Fruit fly (Drosophila melanogaster) whole organism, embryonic: ENCODE measurements around the gene Rrp5.

Experiments
- Asciz ChIP-seq: fragments of 200-800 bp; sonication (Bioruptor generic); optimal IDR thresholded peaks from 2 replicates; lab custom pipeline; 2017; ENCODE audit warnings: missing biosample characterization, mild to moderate bottlenecking, missing genetic modification characterization, missing genetic modification reagents
- Awh ChIP-seq: fragments of 200-800 bp; sonication (Bioruptor generic); IDR thresholded peaks from 2 replicates; pipeline ENCODE4, ENCODE4 v1.3.6; 2022; ENCODE audit warnings: missing biosample characterization, missing genetic modification characterization
- Bdp1 ChIP-seq: fragments of 200-800 bp; sonication (Bioruptor generic); optimal IDR thresholded peaks from 3 replicates; lab custom pipeline; 2016; ENCODE audit warnings: missing biosample characterization, missing genetic modification characterization
- CG1024 ChIP-seq: fragments of 200-800 bp; sonication (Bioruptor generic); IDR thresholded peaks from 2 replicates; pipeline ENCODE4 v1.3.6; 2022; ENCODE audit warnings: missing biosample characterization, missing genetic modification characterization
- CG10431 ChIP-seq: fragments of 200-800 bp; sonication (Bioruptor generic); optimal IDR thresholded peaks from 3 replicates; lab custom pipeline; 2018; ENCODE audit warnings: missing biosample characterization, mild to moderate bottlenecking, missing genetic modification characterization
- CG11093 ChIP-seq: fragments of 200-800 bp; sonication (Bioruptor generic); IDR thresholded peaks from 3 replicates; pipeline ENCODE4 v1.3.6; 2022; ENCODE audit warnings: missing biosample characterization, missing genetic modification characterization
- CG11695 ChIP-seq: fragments of 200-800 bp; sonication (Bioruptor generic); IDR thresholded peaks from 3 replicates; pipeline ENCODE4 v1.3.6; 2022; ENCODE audit warnings: missing biosample characterization, missing genetic modification characterization
- CG11696 ChIP-seq: fragments of 200-800 bp; sonication (Bioruptor generic); IDR thresholded peaks from 2 replicates; pipeline ENCODE4 v1.3.6; 2022; ENCODE audit warnings: missing biosample characterization, missing genetic modification characterization
- CG12236 ChIP-seq: fragments of 200-800 bp; sonication (Bioruptor generic); optimal IDR thresholded peaks from 2 replicates; lab custom pipeline; 2016; ENCODE audit warnings: missing biosample characterization, missing genetic modification characterization
- CG12391 ChIP-seq: fragments of 200-800 bp; sonication (Bioruptor generic); optimal IDR thresholded peaks from 3 replicates; lab custom pipeline; 2018; ENCODE audit warnings: missing biosample characterization, mild to moderate bottlenecking, missing genetic modification characterization, moderate library complexity
- CG12769 ChIP-seq: fragments of 200-800 bp; sonication (Bioruptor generic); optimal IDR thresholded peaks from 2 replicates; lab custom pipeline; 2019; ENCODE audit warnings: missing biosample characterization, mild to moderate bottlenecking, missing genetic modification characterization, moderate library complexity
- CG13123 ChIP-seq: fragments of 200-800 bp; sonication (Bioruptor generic); optimal IDR thresholded peaks from 2 replicates; lab custom pipeline; 2016; ENCODE audit warnings: missing biosample characterization, missing genetic modification characterization
- CG13287 ChIP-seq: fragments of 200-800 bp; sonication (Bioruptor generic); IDR thresholded peaks from 2 replicates; pipeline ENCODE4 v1.3.6; 2022; ENCODE audit warnings: missing biosample characterization, missing genetic modification characterization; ENCODE audit not compliant: partially characterized antibody
- CG13624 ChIP-seq: fragments of 200-800 bp; sonication (Bioruptor generic); optimal IDR thresholded peaks from 2 replicates; lab custom pipeline; 2016; ENCODE audit warnings: missing biosample characterization, missing genetic modification characterization
- CG1603 ChIP-seq: fragments of 200-800 bp; sonication (Bioruptor generic); optimal IDR thresholded peaks from 2 replicates; lab custom pipeline; 2019; ENCODE audit warnings: missing biosample characterization, mild to moderate bottlenecking, missing genetic modification characterization, moderate library complexity
- CG16815 ChIP-seq: fragments of 200-800 bp; sonication (Bioruptor generic); optimal IDR thresholded peaks from 3 replicates; lab custom pipeline; 2017; ENCODE audit warnings: missing biosample characterization, mild to moderate bottlenecking, missing genetic modification characterization
- CG2116 ChIP-seq: fragments of 200-800 bp; sonication (Bioruptor generic); optimal IDR thresholded peaks from 3 replicates; lab custom pipeline; 2018; ENCODE audit warnings: missing biosample characterization, mild to moderate bottlenecking, missing genetic modification characterization
- CG2678 ChIP-seq: fragments of 200-800 bp; sonication (Bioruptor generic); optimal IDR thresholded peaks from 3 replicates; lab custom pipeline; 2019; ENCODE audit warnings: missing biosample characterization, mild to moderate bottlenecking, missing genetic modification characterization, moderate library complexity
- CG4424 ChIP-seq: fragments of 200-800 bp; sonication (Bioruptor generic); optimal IDR thresholded peaks from 3 replicates; lab custom pipeline; 2016; ENCODE audit warnings: missing biosample characterization, missing genetic modification characterization
- CG5953 ChIP-seq: fragments of 200-800 bp; sonication (Bioruptor generic); IDR thresholded peaks from 2 replicates; pipeline ENCODE4 v1.3.6; 2022; ENCODE audit warnings: missing biosample characterization, missing genetic modification characterization
- CG6254 ChIP-seq: fragments of 200-800 bp; sonication (Bioruptor generic); optimal IDR thresholded peaks from 3 replicates; lab custom pipeline; 2017; ENCODE audit warnings: mild to moderate bottlenecking, missing biosample characterization, missing genetic modification reagents, missing genetic modification characterization
- CG7357 ChIP-seq: fragments of 200-800 bp; sonication (Bioruptor generic); IDR thresholded peaks from 3 replicates; pipeline ENCODE4 v1.3.6; 2022; ENCODE audit warnings: missing biosample characterization, missing genetic modification characterization
- CG7372 ChIP-seq: fragments of 200-800 bp; sonication (Bioruptor generic); IDR thresholded peaks from 2 replicates; pipeline ENCODE4 v1.3.6; 2022; ENCODE audit warnings: missing biosample characterization, missing genetic modification characterization
- CG7745 ChIP-seq: fragments of 200-800 bp; sonication (Bioruptor generic); optimal IDR thresholded peaks from 2 replicates; lab custom pipeline; 2018; ENCODE audit warnings: missing biosample characterization, mild to moderate bottlenecking, missing genetic modification characterization, moderate library complexity
- CG7928 ChIP-seq: fragments of 200-800 bp; sonication (Bioruptor generic); optimal IDR thresholded peaks from 2 replicates; lab custom pipeline; 2017; ENCODE audit warnings: missing biosample characterization, mild to moderate bottlenecking, missing genetic modification characterization
- CG8388 ChIP-seq: fragments of 200-800 bp; sonication (Bioruptor generic); optimal IDR thresholded peaks from 2 replicates; lab custom pipeline; 2019; ENCODE audit warnings: missing biosample characterization, mild to moderate bottlenecking, missing genetic modification characterization, moderate library complexity
- Chrac-16 ChIP-seq: fragments of 200-800 bp; sonication (Bioruptor generic); optimal IDR thresholded peaks from 3 replicates; lab custom pipeline; 2016; ENCODE audit warnings: missing biosample characterization, missing genetic modification characterization
- Dp ChIP-seq: fragments of 200-800 bp; sonication (Bioruptor generic); optimal IDR thresholded peaks from 2 replicates; lab custom pipeline; 2018; ENCODE audit warnings: missing biosample characterization, mild to moderate bottlenecking, missing genetic modification characterization, moderate library complexity
- Drgx ChIP-seq: fragments of 200-800 bp; sonication (Bioruptor generic); IDR thresholded peaks from 2 replicates; pipeline ENCODE4 v1.3.6; 2022; ENCODE audit warnings: missing biosample characterization, missing genetic modification characterization
- H2.0 ChIP-seq: fragments of 200-800 bp; sonication (Bioruptor generic); IDR thresholded peaks from 2 replicates; pipeline ENCODE4 v1.3.6; 2022; ENCODE audit warnings: missing biosample characterization, missing genetic modification characterization
- HHEX ChIP-seq: fragments of 200-800 bp; sonication (Bioruptor generic); optimal IDR thresholded peaks from 3 replicates; lab custom pipeline; 2017; ENCODE audit warnings: missing biosample characterization, mild to moderate bottlenecking, missing genetic modification characterization, missing genetic modification reagents
- Hmr ChIP-seq: fragments of 200-800 bp; sonication (Bioruptor generic); optimal IDR thresholded peaks from 3 replicates; lab custom pipeline; 2017; ENCODE audit warnings: mild to moderate bottlenecking, missing biosample characterization, missing genetic modification reagents, missing genetic modification characterization
- Hr39 ChIP-seq: fragments of >200 bp; optimal IDR thresholded peaks from 2 replicates; lab custom pipeline; 2017
- Neu2 ChIP-seq: fragments of 200-800 bp; sonication (Bioruptor generic); optimal IDR thresholded peaks from 3 replicates; lab custom pipeline; 2016; ENCODE audit warnings: missing biosample characterization, missing genetic modification characterization, borderline replicate concordance
- Usf ChIP-seq: fragments of 200-800 bp; sonication (Bioruptor generic); optimal IDR thresholded peaks from 2 replicates; lab custom pipeline; 2017; ENCODE audit warnings: missing genotype, missing biosample characterization, missing genetic modification characterization
- bcd ChIP-seq: fragments of 200-800 bp; sonication (Bioruptor generic); optimal IDR thresholded peaks from 2 replicates; lab custom pipeline; 2017; ENCODE audit warnings: missing biosample characterization, mild to moderate bottlenecking, missing genetic modification characterization
- danr ChIP-seq: fragments of 200-800 bp; sonication (Bioruptor generic); IDR thresholded peaks from 2 replicates; pipeline ENCODE4 v1.3.6; 2022; ENCODE audit warnings: missing biosample characterization, missing genetic modification characterization
- dysf ChIP-seq: fragments of 200-800 bp; sonication (Bioruptor generic); IDR thresholded peaks from 3 replicates; pipeline ENCODE4 v1.3.6; 2022; ENCODE audit warnings: missing biosample characterization, missing genetic modification characterization
- fd102C ChIP-seq: fragments of 200-800 bp; sonication (Bioruptor generic); optimal IDR thresholded peaks from 2 replicates; lab custom pipeline; 2018; ENCODE audit warnings: missing biosample characterization, mild to moderate bottlenecking, missing genetic modification characterization, moderate library complexity
- fd64A ChIP-seq: fragments of 200-800 bp; sonication (Bioruptor generic); optimal IDR thresholded peaks from 3 replicates; lab custom pipeline; 2018; ENCODE audit warnings: missing biosample characterization, mild to moderate bottlenecking, missing genetic modification characterization
- kni ChIP-seq: fragments of 200-800 bp; sonication (Bioruptor generic); optimal IDR thresholded peaks from 3 replicates; lab custom pipeline; 2017; ENCODE audit warnings: mild to moderate bottlenecking, missing biosample characterization, missing genetic modification reagents, missing genetic modification characterization
- onecut ChIP-seq: fragments of 200-800 bp; sonication (Bioruptor generic); IDR thresholded peaks from 2 replicates; pipeline ENCODE4 v1.3.6; 2022; ENCODE audit warnings: missing biosample characterization, missing genetic modification characterization
- rib ChIP-seq: fragments of 200-800 bp; sonication (Bioruptor generic); IDR thresholded peaks from 2 replicates; pipeline ENCODE4 v1.3.6; 2022; ENCODE audit warnings: missing biosample characterization, missing genetic modification characterization
- sens ChIP-seq: fragments of 200-800 bp; sonication (Bioruptor generic); peaks from one replicate; lab custom pipeline; 2016; ENCODE audit warnings: missing biosample characterization, missing genetic modification characterization
- sens-2 ChIP-seq: fragments of 200-800 bp; sonication (Bioruptor generic); IDR thresholded peaks from 2 replicates; pipeline ENCODE4 v1.3.6; 2022; ENCODE audit warnings: missing biosample characterization, missing genetic modification characterization
- stwl ChIP-seq: fragments of 200-800 bp; sonication (Bioruptor generic); optimal IDR thresholded peaks from 3 replicates; lab custom pipeline; 2018; ENCODE audit warnings: missing biosample characterization, mild to moderate bottlenecking, missing genetic modification characterization, moderate library complexity
- trh ChIP-seq: fragments of 200-800 bp; sonication (Bioruptor generic); optimal IDR thresholded peaks from 2 replicates; lab custom pipeline; 2016; ENCODE audit warnings: missing biosample characterization, missing genetic modification characterization
- tup ChIP-seq: fragments of 200-800 bp; sonication (Bioruptor generic); optimal IDR thresholded peaks from 2 replicates; lab custom pipeline; 2016; ENCODE audit warnings: missing biosample characterization, mild to moderate bottlenecking, missing genetic modification characterization, moderate library complexity
- vvl ChIP-seq: fragments of 200-800 bp; sonication (Bioruptor generic); IDR thresholded peaks from 2 replicates; pipeline ENCODE4 v1.3.6; 2022; ENCODE audit warnings: missing biosample characterization, missing genetic modification characterization
- z ChIP-seq: fragments of 200-800 bp; sonication (Bioruptor generic); IDR thresholded peaks from 3 replicates; pipeline ENCODE4 v1.3.6; 2022; ENCODE audit warnings: missing biosample characterization, missing genetic modification characterization

The Rrp5 gene

DNA sequence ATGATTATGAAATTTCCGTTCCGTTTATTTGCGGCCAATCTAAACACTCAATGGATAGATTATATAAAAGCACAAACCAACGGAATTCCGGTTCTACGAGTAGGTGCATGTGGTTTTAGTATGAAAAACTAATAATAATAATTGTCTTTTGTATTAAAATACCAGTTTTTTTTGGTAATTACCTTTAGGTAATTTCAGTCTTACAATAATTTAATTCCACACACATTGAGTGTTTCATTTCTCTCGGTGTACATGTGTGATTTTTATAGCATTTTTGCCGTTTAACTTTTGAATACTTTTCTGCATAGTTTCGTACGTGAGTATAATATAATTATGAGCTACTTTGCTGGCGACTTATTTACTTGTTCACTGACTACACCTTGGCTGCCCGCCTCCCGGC lies 30.1 kb downstream of the Rrp5 start (continued):
- TF ChIP-seq rib (no peak), CG13287 (GFP tag; lab: Robert Waterston, UW) (no peak), Usf (GFP tag; lab: Kevin White, UChicago) (no peak), z (GFP tag; lab: Robert Waterston, UW) (no peak)

- TF ChIP-seq CG11696 (GFP tag; lab: Robert Waterston, UW): peak; percentile 66
- TF ChIP-seq bcd: no peak
- no peak for TF ChIP-seq CG11093
- no peak for TF ChIP-seq Neu2
- TF ChIP-seq CG2116 (GFP tag; lab: Kevin White, UChicago): no peak
- TF ChIP-seq Dp (GFP tag; lab: Kevin White, UChicago): no peak
- no peak for TF ChIP-seq CG7357 (GFP tag; lab: Robert Waterston, UW)
- peak; percentile 8 for TF ChIP-seq kni
- no peak for TF ChIP-seq dysf (GFP tag; lab: Robert Waterston, UW)
- no peak for TF ChIP-seq Hmr
- peak; percentile 27 for TF ChIP-seq CG6254 (GFP tag; lab: Kevin White, UChicago)
- peak; percentile 27 for TF ChIP-seq fd64A
- TF ChIP-seq stwl (tag; lab: Kevin White, UChicago): no peak
- TF ChIP-seq CG7928 (GFP tag; lab: Kevin White, UChicago): no peak
- no peak for TF ChIP-seq CG7372 (GFP tag; lab: Robert Waterston, UW)
- no peak for TF ChIP-seq CG1603 (tag; lab: Kevin White, UChicago)
- TF ChIP-seq trh: no peak
- no peak for TF ChIP-seq danr (GFP tag; lab: Robert Waterston, UW)
- TF ChIP-seq CG1024 (GFP tag; lab: Robert Waterston, UW): peak; percentile 36; the same call in 1 of the 2 replicates
- no peak for TF ChIP-seq CG7745 (tag; lab: Kevin White, UChicago)
- TF ChIP-seq sens-2: no peak
- peak; percentile 34 for TF ChIP-seq Asciz (GFP tag; lab: Kevin White, UChicago)
- no peak for TF ChIP-seq CG12236 (GFP tag; lab: Kevin White, UChicago)
- no peak for TF ChIP-seq fd102C (GFP tag; lab: Kevin White, UChicago)
- TF ChIP-seq H2.0 (GFP tag; lab: Robert Waterston, UW): no peak
- no peak for TF ChIP-seq vvl (GFP tag; lab: Robert Waterston, UW)
- TF ChIP-seq HHEX (GFP tag; lab: Kevin White, UChicago): peak; percentile 36
- TF ChIP-seq Chrac-16 (GFP tag; lab: Kevin White, UChicago): no peak
- TF ChIP-seq sens (GFP tag; lab: Kevin White, UChicago): peak; percentile 87
- TF ChIP-seq CG5953: 0 out of 2 replicates have a peak, but pooled peaks have one; percentile 45
- TF ChIP-seq CG12769 (tag; lab: Kevin White, UChicago): no peak
- no peak for TF ChIP-seq CG13624
- TF ChIP-seq tup (GFP tag; lab: Kevin White, UChicago): no peak
- TF ChIP-seq CG2678 (tag; lab: Kevin White, UChicago): no peak
- TF ChIP-seq CG16815 (GFP tag; lab: Kevin White, UChicago): no peak
- TF ChIP-seq CG11695 (GFP tag; lab: Robert Waterston, UW): no peak
- TF ChIP-seq CG12391: no peak
- peak; percentile 46; the same call in 1 of the 2 replicates for TF ChIP-seq Drgx (GFP tag; lab: Robert Waterston, UW)
- no peak for TF ChIP-seq CG13123 (GFP tag; lab: Kevin White, UChicago)
- TF ChIP-seq Bdp1 (GFP tag; lab: Kevin White, UChicago): no peak
- TF ChIP-seq CG10431 (GFP tag; lab: Kevin White, UChicago): peak; percentile 25
- TF ChIP-seq CG4424: peak; percentile 2
- no peak for TF ChIP-seq CG8388 (GFP tag; lab: Kevin White, UChicago)
- no peak for TF ChIP-seq Hr39
- TF ChIP-seq Awh (GFP tag; lab: Robert Waterston, UW): peak; percentile 67; the same call in 1 of the 2 replicates
- TF ChIP-seq onecut (GFP tag; lab: Robert Waterston, UW): no peak
These were observed 31.6 kb downstream of the Rrp5 start for dm6 chr3R:24301520-24301919.
